Fruit fly (Drosophila melanogaster): ENCODE measurements around the gene CG14339.

CG14339 gene

dm6 chr2L:1127434-1128089 lies 19.2 kb downstream of the CG14339 start:
- no peak for TF ChIP-seq CG14711 (tag; optimal IDR thresholded peaks at IDR 0.05)
- peak; percentile 83 for TF ChIP-seq cic (GFP tag; optimal IDR thresholded peaks at IDR 0.05)
- peak; percentile 7 for TF ChIP-seq CG12768 (GFP tag; optimal IDR thresholded peaks at IDR 0.05)

dm6 chr2L:1128344-1128931 lies 20.1 kb downstream of the CG14339 start:
- TF ChIP-seq CG5204 (GFP tag; optimal IDR thresholded peaks at IDR 0.05) (no peak), cnc (optimal IDR thresholded peaks at IDR 0.05) (peak in 1 of 2 experiments; percentile 74), tj (GFP tag; optimal IDR thresholded peaks at IDR 0.05) (peak; percentile 28)

DNA sequence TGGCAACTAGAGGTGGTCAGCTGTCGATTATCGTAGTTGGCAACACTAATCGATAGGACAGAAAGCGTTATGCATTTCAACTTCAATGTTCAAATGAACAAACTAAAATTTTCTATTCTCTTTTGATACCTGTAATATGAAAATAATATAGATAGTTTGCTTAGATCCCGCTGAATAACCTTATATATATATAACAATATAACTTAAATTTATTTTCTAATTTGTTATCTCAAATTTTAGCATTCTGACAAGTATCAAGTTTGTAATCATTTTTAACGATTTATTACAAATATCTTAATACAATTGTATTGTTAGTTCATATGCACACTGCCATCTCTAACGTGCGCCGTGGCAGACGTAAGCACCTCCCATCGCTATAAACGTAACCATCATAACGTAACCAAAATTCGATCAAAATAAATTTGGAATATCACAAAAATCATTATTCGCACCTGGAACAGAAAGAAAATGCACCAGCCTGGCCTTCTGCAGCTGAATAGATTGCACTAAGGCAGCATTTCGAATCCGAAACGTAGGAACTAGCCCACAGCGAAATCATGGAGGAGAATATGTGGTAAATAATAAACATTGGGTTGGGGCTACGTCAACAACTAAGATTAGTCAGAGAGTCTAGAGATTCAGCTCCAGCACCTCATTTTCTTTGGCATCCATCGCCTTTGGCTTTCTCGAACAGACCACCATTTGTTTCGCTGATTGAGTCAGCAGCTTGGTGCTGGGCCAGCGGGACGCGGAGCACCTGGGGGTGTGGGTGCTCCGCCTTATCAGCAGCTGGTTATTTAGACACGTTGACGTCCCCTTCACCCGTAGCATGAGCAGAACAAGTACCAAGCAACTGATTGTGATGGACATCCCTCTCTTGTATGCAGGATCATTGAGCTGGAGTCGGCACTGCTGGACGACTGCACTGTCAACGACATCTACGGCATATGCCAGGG lies 20.9 kb downstream of the CG14339 start, which contains the start of the genes Pino and TBC1D23:
Pino (minus strand) TSS at position 22 of the 956 bp plus-strand sequence.
TBC1D23 (plus strand) TSS at position 385 of the 956 bp plus-strand sequence.
- TF ChIP-seq pad (GFP tag; optimal IDR thresholded peaks at IDR 0.05) (peak; percentile 41), CG7101 (tag; optimal IDR thresholded peaks at IDR 0.05) (peak; percentile 80), tj (GFP tag; optimal IDR thresholded peaks at IDR 0.05) (peak; percentile 40), Crg-1 (GFP tag; optimal IDR thresholded peaks at IDR 0.05) (peak; percentile 54), cnc (optimal IDR thresholded peaks at IDR 0.05) (no peak), Hr96 (GFP tag; optimal IDR thresholded peaks at IDR 0.05) (peak; percentile 55), CG14711 (tag; optimal IDR thresholded peaks at IDR 0.05) (peak; percentile 73), bab1 (GFP tag; optimal IDR thresholded peaks at IDR 0.05) (peak; percentile 48), cic (GFP tag; optimal IDR thresholded peaks at IDR 0.05) (no peak), kay (GFP tag; ENCODE audit: borderline replicate concordance) (no peak), ovo (GFP tag; optimal IDR thresholded peaks at IDR 0.05) (peak; percentile 36), CG11617 (GFP tag; optimal IDR thresholded peaks at IDR 0.05) (peak; percentile 75), Clk (GFP tag; optimal IDR thresholded peaks at IDR 0.05) (peak; percentile 45), CG7045 (GFP tag; optimal IDR thresholded peaks at IDR 0.05) (peak; percentile 73), CG12768 (GFP tag; optimal IDR thresholded peaks at IDR 0.05) (peak; percentile 67), toe (GFP tag; optimal IDR thresholded peaks at IDR 0.05) (peak; percentile 83), CG33017 (tag; optimal IDR thresholded peaks at IDR 0.05) (peak; percentile 78), CG1620 (GFP tag; optimal IDR thresholded peaks at IDR 0.05) (peak; percentile 58), CG5204 (GFP tag; optimal IDR thresholded peaks at IDR 0.05) (peak; percentile 75), Mnt (GFP tag; optimal IDR thresholded peaks at IDR 0.05) (peak; percentile 15)

DNA sequence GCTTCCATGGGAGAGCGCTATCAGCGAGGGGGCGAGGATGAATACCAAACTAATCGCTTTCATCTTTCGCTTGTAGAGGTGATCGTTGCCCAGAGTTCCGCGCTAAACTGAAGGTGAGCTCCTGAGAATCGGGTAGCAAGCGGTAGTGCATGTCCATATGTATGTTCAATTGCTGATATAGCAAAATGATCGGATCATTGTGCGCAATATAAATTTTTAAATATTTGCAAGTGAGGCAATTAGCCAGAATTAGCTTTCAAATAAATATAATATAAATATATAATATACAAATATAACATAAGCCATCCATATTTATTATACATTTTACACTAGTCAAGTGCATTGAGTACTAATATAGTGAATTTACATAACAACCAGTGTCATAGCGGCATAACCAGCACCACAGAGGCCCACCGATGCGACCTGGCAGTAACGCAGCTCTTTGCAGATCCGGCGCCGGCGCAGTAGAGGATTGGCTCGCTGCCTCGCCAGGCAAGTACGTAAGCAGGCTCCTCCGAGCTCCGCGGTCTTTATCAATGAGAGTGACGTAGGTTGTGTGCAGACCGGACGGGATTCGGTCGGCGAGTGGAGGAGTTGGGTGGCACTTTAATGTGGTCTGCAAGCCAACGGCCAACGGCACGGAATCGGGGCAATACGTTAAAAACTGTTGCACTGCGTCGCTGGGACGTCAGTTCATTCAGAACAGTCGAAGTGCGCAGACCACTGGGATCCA lies 25.8 kb downstream of the CG14339 start, which contains the start of the genes Iris and CG4577:
Iris (minus strand) TSS at position 88 of the 733 bp plus-strand sequence.
CG4577 (plus strand) TSS at position 683 of the 733 bp plus-strand sequence.
- TF ChIP-seq CG7045 (GFP tag; optimal IDR thresholded peaks at IDR 0.05) (no peak), cnc (optimal IDR thresholded peaks at IDR 0.05) (no peak), CG11617 (GFP tag; optimal IDR thresholded peaks at IDR 0.05) (peak; percentile 25), CG14711 (tag; optimal IDR thresholded peaks at IDR 0.05) (no peak), cic (GFP tag; optimal IDR thresholded peaks at IDR 0.05) (peak; percentile 55), tj (GFP tag; optimal IDR thresholded peaks at IDR 0.05) (peak; percentile 96), CG7101 (tag; optimal IDR thresholded peaks at IDR 0.05) (peak; percentile 39), Mnt (GFP tag; optimal IDR thresholded peaks at IDR 0.05) (no peak), Clk (GFP tag; optimal IDR thresholded peaks at IDR 0.05) (no peak), CG12768 (GFP tag; optimal IDR thresholded peaks at IDR 0.05) (no peak), pad (GFP tag; optimal IDR thresholded peaks at IDR 0.05) (no peak)

DNA sequence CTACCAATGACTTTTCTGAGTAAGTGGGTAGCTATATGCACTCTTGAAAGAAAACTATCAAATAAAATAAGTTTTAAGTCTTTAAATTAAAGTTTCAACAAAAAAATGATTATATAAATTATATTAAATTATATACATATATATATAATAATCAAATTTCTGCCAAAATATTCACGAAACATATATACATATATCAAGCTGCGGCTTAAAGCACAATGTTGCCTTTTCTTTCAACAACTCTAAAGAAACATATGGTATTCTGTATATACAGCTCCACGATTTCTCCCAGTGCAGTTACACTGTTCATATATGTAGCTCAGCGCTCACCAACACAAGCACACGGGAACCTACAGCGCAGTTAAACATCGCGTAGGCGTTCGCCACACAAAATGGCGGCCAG lies 27.2 kb downstream of the CG14339 start:
- no peak for TF ChIP-seq cic (GFP tag; optimal IDR thresholded peaks at IDR 0.05)
- TF ChIP-seq CG11617 (GFP tag; optimal IDR thresholded peaks at IDR 0.05): peak; percentile 58
- peak; percentile 30 for TF ChIP-seq CG14711 (tag; optimal IDR thresholded peaks at IDR 0.05)
- peak; percentile 1 for TF ChIP-seq toe (GFP tag; optimal IDR thresholded peaks at IDR 0.05)
- TF ChIP-seq ovo (GFP tag; optimal IDR thresholded peaks at IDR 0.05): no peak
- TF ChIP-seq CG7101 (tag; optimal IDR thresholded peaks at IDR 0.05): peak; percentile 29
- peak; percentile 39 for TF ChIP-seq CG12768 (GFP tag; optimal IDR thresholded peaks at IDR 0.05)
- no peak for TF ChIP-seq tj (GFP tag; optimal IDR thresholded peaks at IDR 0.05)
- TF ChIP-seq CG33017 (tag; optimal IDR thresholded peaks at IDR 0.05): peak; percentile 54
- TF ChIP-seq CG7045 (GFP tag; optimal IDR thresholded peaks at IDR 0.05): peak; percentile 69

All from whole organism, adult.